Worm (Caenorhabditis elegans) whole organism, L1 larva: ENCODE results near the gene W02B12.1.
A peak's percentile ranks its signal among the peaks of the same experiment; 100 is the strongest.

ENCODE experiments used
- C04F5.9 ChIP-seq: sonication (generic microtip); optimal IDR thresholded peaks from 2 replicates; lab custom pipeline; 2016; ENCODE audit warnings: missing genetic modification characterization, missing compliant biosample characterization
- F16B12.6 ChIP-seq: fragments of 150-350 bp; optimal IDR thresholded peaks from 2 replicates; lab custom pipeline; 2014; ENCODE audit warnings: missing biosample characterization, missing genetic modification characterization
- Y116A8C.19 ChIP-seq: sonication (generic microtip); optimal IDR thresholded peaks from 2 replicates; lab custom pipeline; 2016; ENCODE audit warnings: missing compliant biosample characterization, missing genetic modification characterization, borderline replicate concordance
- aha-1 ChIP-seq: fragments of 150-350 bp; optimal IDR thresholded peaks from 2 replicates; lab custom pipeline; 2014; ENCODE audit warnings: missing biosample characterization, missing genetic modification characterization
- alr-1 ChIP-seq: fragments of 200-800 bp; sonication (Bioruptor generic); optimal IDR thresholded peaks from 2 replicates; lab custom pipeline; 2018; ENCODE audit warnings: borderline replicate concordance, mild to moderate bottlenecking, missing genetic modification characterization, missing compliant biosample characterization
- blmp-1 ChIP-seq: fragments of 150-350 bp; optimal IDR thresholded peaks from 2 replicates; lab custom pipeline; 2014; ENCODE audit warnings: missing biosample characterization, missing genetic modification characterization
- ceh-90 ChIP-seq: sonication (generic microtip); optimal IDR thresholded peaks from 2 replicates; lab custom pipeline; 2016; ENCODE audit warnings: missing genetic modification characterization, missing compliant biosample characterization
- ces-1 ChIP-seq: fragments of 150-350 bp; optimal IDR thresholded peaks from 2 replicates; lab custom pipeline; 2014; ENCODE audit warnings: missing biosample characterization, missing genetic modification reagents, missing genetic modification characterization
- dpl-1 ChIP-seq, 3 experiments: fragments of 150-350 bp in 2 of 3; sonication (generic microtip) in 1 of 3; optimal IDR thresholded peaks; 2 replicates each; lab custom pipeline; 2014 to 2017; ENCODE audit warnings: missing biosample characterization in 3 of 3, missing genetic modification characterization in 3 of 3, missing genetic modification reagents in 3 of 3
- egl-13 ChIP-seq: sonication (generic microtip); optimal IDR thresholded peaks from 2 replicates; lab custom pipeline; 2016; ENCODE audit warnings: missing genotype, missing genetic modification reagents, missing genetic modification characterization, missing compliant biosample characterization
- egl-27 ChIP-seq, 2 experiments: fragments of 150-350 bp in 1 of 2; sonication (generic microtip); optimal IDR thresholded peaks; 3 replicates each; lab custom pipeline; 2017 to 2018; ENCODE audit warnings: missing biosample characterization in 2 of 2, missing genetic modification characterization in 2 of 2, missing genetic modification reagents in 2 of 2
- elt-2 ChIP-seq: sonication (generic microtip); optimal IDR thresholded peaks from 2 replicates; lab custom pipeline; 2016; ENCODE audit warnings: missing genetic modification characterization, mild to moderate bottlenecking, inconsistent platforms, missing compliant biosample characterization, missing genetic modification reagents
- fkh-8 ChIP-seq: sonication (generic microtip); optimal IDR thresholded peaks from 2 replicates; lab custom pipeline; 2016; ENCODE audit warnings: mild to moderate bottlenecking, missing genetic modification characterization, missing compliant biosample characterization
- hlh-17 ChIP-seq: fragments of 200-800 bp; sonication (Bioruptor generic); optimal IDR thresholded peaks from 2 replicates; lab custom pipeline; 2018; ENCODE audit warnings: missing genetic modification characterization, mild to moderate bottlenecking, missing compliant biosample characterization, moderate library complexity, borderline replicate concordance
- isw-1 ChIP-seq: fragments of 200-800 bp; sonication (Bioruptor generic); IDR thresholded peaks from 2 replicates; pipeline ENCODE4 v1.3.6; 2022; ENCODE audit warnings: missing genetic modification characterization, missing compliant biosample characterization
- lin-14 ChIP-seq: fragments of 200-800 bp; sonication (Bioruptor generic); optimal IDR thresholded peaks from 2 replicates; lab custom pipeline; 2018; ENCODE audit warnings: mild to moderate bottlenecking, missing genetic modification characterization, moderate library complexity, missing compliant biosample characterization
- lin-15B ChIP-seq: fragments of 150-350 bp; sonication (generic microtip); optimal IDR thresholded peaks from 3 replicates; lab custom pipeline; 2014; ENCODE audit warnings: missing biosample characterization, missing genetic modification characterization
- lin-35 ChIP-seq, 2 experiments: fragments of 150-350 bp; optimal IDR thresholded peaks; 2 replicates each; lab custom pipeline; 2014; ENCODE audit warnings: missing biosample characterization in 2 of 2, missing genetic modification characterization in 2 of 2, missing genetic modification reagents in 2 of 2
- mdl-1 ChIP-seq, 2 experiments: fragments of 150-350 bp; optimal IDR thresholded peaks; 2 replicates each; lab custom pipeline; 2014 to 2017; ENCODE audit warnings: missing biosample characterization in 2 of 2, missing genetic modification characterization in 2 of 2, inconsistent platforms in 1 of 2
- mep-1 ChIP-seq: fragments of 150-350 bp; optimal IDR thresholded peaks from 2 replicates; lab custom pipeline; 2014; ENCODE audit warnings: missing biosample characterization, missing genetic modification characterization
- nhr-11 ChIP-seq: fragments of 150-350 bp; optimal IDR thresholded peaks from 2 replicates; lab custom pipeline; 2014; ENCODE audit warnings: missing biosample characterization, missing genetic modification characterization
- nhr-12 ChIP-seq: sonication (generic microtip); optimal IDR thresholded peaks from 2 replicates; lab custom pipeline; 2017; ENCODE audit warnings: missing biosample characterization, missing genetic modification characterization
- nhr-20 ChIP-seq: sonication (generic microtip); optimal IDR thresholded peaks from 2 replicates; lab custom pipeline; 2016; ENCODE audit warnings: mild to moderate bottlenecking, missing genetic modification characterization, missing compliant biosample characterization
- nhr-71 ChIP-seq: sonication (generic microtip); optimal IDR thresholded peaks from 2 replicates; lab custom pipeline; 2016; ENCODE audit warnings: mild to moderate bottlenecking, missing genetic modification characterization, moderate library complexity, missing compliant biosample characterization
- nhr-90 ChIP-seq: sonication (generic microtip); optimal IDR thresholded peaks from 2 replicates; lab custom pipeline; 2016; ENCODE audit warnings: mild to moderate bottlenecking, missing genetic modification characterization, missing compliant biosample characterization; ENCODE audit not compliant: poor library complexity
- pax-3 ChIP-seq: fragments of 200-800 bp; sonication (Bioruptor generic); optimal IDR thresholded peaks from 2 replicates; lab custom pipeline; 2018; ENCODE audit warnings: mild to moderate bottlenecking, missing genetic modification characterization, moderate library complexity, missing compliant biosample characterization
- snu-23 ChIP-seq: sonication (generic microtip); optimal IDR thresholded peaks from 2 replicates; lab custom pipeline; 2016; ENCODE audit warnings: missing genetic modification characterization, missing compliant biosample characterization
- sox-4 ChIP-seq: sonication (generic microtip); optimal IDR thresholded peaks from 2 replicates; lab custom pipeline; 2016; ENCODE audit warnings: missing genetic modification characterization, missing compliant biosample characterization
- unc-130 ChIP-seq: fragments of 150-350 bp; optimal IDR thresholded peaks from 2 replicates; lab custom pipeline; 2017; ENCODE audit warnings: missing biosample characterization, missing genetic modification characterization, inconsistent platforms
- vab-15 ChIP-seq: sonication (generic microtip); optimal IDR thresholded peaks from 2 replicates; lab custom pipeline; 2017; ENCODE audit warnings: missing genotype, mild to moderate bottlenecking, missing genetic modification characterization, missing compliant biosample characterization
- zip-4 ChIP-seq: fragments of 200-800 bp; sonication (Bioruptor generic); optimal IDR thresholded peaks from 2 replicates; lab custom pipeline; 2018; ENCODE audit warnings: mild to moderate bottlenecking, missing genetic modification characterization, moderate library complexity, missing compliant biosample characterization
- ztf-11 ChIP-seq, 2 experiments: sonication (generic microtip); optimal IDR thresholded peaks; 2 replicates each; lab custom pipeline; 2016 to 2017; ENCODE audit warnings: missing genetic modification characterization in 2 of 2, missing biosample characterization in 1 of 2, missing compliant biosample characterization in 1 of 2
- ztf-4 ChIP-seq: fragments of 150-350 bp; optimal IDR thresholded peaks from 2 replicates; lab custom pipeline; 2014; ENCODE audit warnings: missing biosample characterization, missing genetic modification characterization

Gene W02B12.1

ce11 chrII:11448753-11449152 is at the start of gene W02B12.1:
Gene W02B12.1, plus strand, starts transcription at chrII:11449021.
- TF ChIP-seq elt-2 (tag; lab: Kevin White, UChicago) (peak; percentile 57), lin-14 (no peak)

- TF ChIP-seq nhr-90 (tag; lab: Kevin White, UChicago): no peak
- peak; percentile 52 for TF ChIP-seq blmp-1 (tag; lab: Kevin White, UChicago)
- no peak for TF ChIP-seq ces-1 (GFP tag; lab: Kevin White, UChicago)
- peak; percentile 33 for TF ChIP-seq lin-14
- peak; percentile 14 for TF ChIP-seq snu-23 (GFP tag; lab: Kevin White, UChicago)
- TF ChIP-seq mep-1 (tag; lab: Kevin White, UChicago): peak; percentile 55
- no peak for TF ChIP-seq egl-13 (tag; lab: Kevin White, UChicago)
- TF ChIP-seq, all 84 proteins: peak for 4
Measured at ce11 chrII:11400386-11400785, 48.4 kb upstream of the W02B12.1 start.

ce11 chrII:11409678-11410133 is 39.1 kb upstream of the W02B12.1 start, which contains the start of gene C05D12.7:
Gene C05D12.7, plus strand, starts transcription at chrII:11410083.
- TF ChIP-seq ztf-4: no peak
- TF ChIP-seq ceh-90 (tag; lab: Kevin White, UChicago): no peak
- TF ChIP-seq lin-14: peak; percentile 22
- TF ChIP-seq ztf-11 (tag; optimal IDR thresholded peaks at IDR 0.05; lab: Kevin White, UChicago): no peak
- TF ChIP-seq egl-13 (tag; lab: Kevin White, UChicago): no peak
- no peak for TF ChIP-seq nhr-12 (tag; lab: Kevin White, UChicago)
- TF ChIP-seq pax-3 (tag; lab: Kevin White, UChicago): no peak
- TF ChIP-seq, all 84 proteins: peak for 1

- TF ChIP-seq blmp-1 (tag; lab: Kevin White, UChicago) (peak; percentile 33), C04F5.9 (no peak), F16B12.6 (tag; lab: Kevin White, UChicago) (no peak), nhr-90 (tag; lab: Kevin White, UChicago) (no peak)
Measured at ce11 chrII:11415672-11416071, 33.1 kb upstream of the W02B12.1 start, which contains the start of gene C05D12.1. Gene C05D12.1, minus strand, starts transcription at chrII:11415772.

ce11 chrII:11417999-11418398 is 30.8 kb upstream of the W02B12.1 start, which contains the start of gene C05D12.2:
Gene C05D12.2, plus strand, starts transcription at chrII:11418299.
- no peak for TF ChIP-seq nhr-11 (tag; lab: Kevin White, UChicago)

- TF ChIP-seq dpl-1 (GFP tag; optimal IDR thresholded peaks at IDR 0.05; lab: Kevin White, UChicago) (no peak), unc-130 (tag; lab: Kevin White, UChicago) (no peak), lin-15B (tag; lab: Kevin White, UChicago) (no peak), alr-1 (tag; lab: Kevin White, UChicago) (no peak), hlh-17 (GFP tag; lab: Kevin White, UChicago) (no peak), isw-1 (GFP tag; lab: Robert Waterston, UW) (no peak), elt-2 (tag; lab: Kevin White, UChicago) (peak; percentile 69), zip-4 (GFP tag; lab: Kevin White, UChicago) (no peak), mdl-1 (tag; optimal IDR thresholded peaks at IDR 0.05; lab: Kevin White, UChicago) (no peak), nhr-20 (tag; lab: Kevin White, UChicago) (peak; percentile 0), mep-1 (tag; lab: Kevin White, UChicago) (no peak), fkh-8 (tag; lab: Kevin White, UChicago) (no peak), lin-35 (GFP tag; optimal IDR thresholded peaks at IDR 0.05; lab: Kevin White, UChicago) (peak in 1 of 2 experiments; percentile 11), ztf-4 (no peak), nhr-12 (tag; lab: Kevin White, UChicago) (no peak), egl-27 (tag; optimal IDR thresholded peaks at IDR 0.05; lab: Kevin White, UChicago) (no peak), F16B12.6 (tag; lab: Kevin White, UChicago) (no peak), Y116A8C.19 (tag; lab: Kevin White, UChicago) (no peak), sox-4 (tag; lab: Kevin White, UChicago) (no peak), ceh-90 (tag; lab: Kevin White, UChicago) (no peak), nhr-71 (tag; lab: Kevin White, UChicago) (no peak), vab-15 (tag; lab: Kevin White, UChicago) (no peak), aha-1 (tag; lab: Kevin White, UChicago) (no peak)
Measured at ce11 chrII:11418476-11418875, 30.3 kb upstream of the W02B12.1 start.
